Fruit fly (Drosophila melanogaster) whole organism, pupa: Measurements from ENCODE around the gene CG45095.

Experiments
- CG12605 ChIP-seq: fragments of 200-800 bp; sonication (Bioruptor generic); IDR thresholded peaks from 2 replicates; pipeline ENCODE4 v1.3.6; 2022; ENCODE audit warnings: missing biosample characterization, missing genetic modification characterization
- CG14655 ChIP-seq: fragments of 200-800 bp; sonication (Bioruptor generic); optimal IDR thresholded peaks from 3 replicates; lab custom pipeline; 2017; ENCODE audit warnings: mild to moderate bottlenecking, missing biosample characterization, missing genetic modification reagents, missing genetic modification characterization
- CG8301 ChIP-seq: fragments of 200-800 bp; sonication (Bioruptor generic); optimal IDR thresholded peaks from 2 replicates; lab custom pipeline; 2018; ENCODE audit warnings: missing biosample characterization, mild to moderate bottlenecking, missing genetic modification characterization
- D1 ChIP-seq: fragments of 200-800 bp; sonication (Bioruptor generic); optimal IDR thresholded peaks from 2 replicates; lab custom pipeline; 2018; ENCODE audit warnings: missing biosample characterization, mild to moderate bottlenecking, missing genetic modification characterization, moderate library complexity
- EcR ChIP-seq: fragments of 200-800 bp; sonication (Bioruptor generic); optimal IDR thresholded peaks from 3 replicates; lab custom pipeline; 2019; ENCODE audit warnings: missing biosample characterization, missing genetic modification characterization, mild to moderate bottlenecking, moderate library complexity, missing genetic modification reagents

DNA sequence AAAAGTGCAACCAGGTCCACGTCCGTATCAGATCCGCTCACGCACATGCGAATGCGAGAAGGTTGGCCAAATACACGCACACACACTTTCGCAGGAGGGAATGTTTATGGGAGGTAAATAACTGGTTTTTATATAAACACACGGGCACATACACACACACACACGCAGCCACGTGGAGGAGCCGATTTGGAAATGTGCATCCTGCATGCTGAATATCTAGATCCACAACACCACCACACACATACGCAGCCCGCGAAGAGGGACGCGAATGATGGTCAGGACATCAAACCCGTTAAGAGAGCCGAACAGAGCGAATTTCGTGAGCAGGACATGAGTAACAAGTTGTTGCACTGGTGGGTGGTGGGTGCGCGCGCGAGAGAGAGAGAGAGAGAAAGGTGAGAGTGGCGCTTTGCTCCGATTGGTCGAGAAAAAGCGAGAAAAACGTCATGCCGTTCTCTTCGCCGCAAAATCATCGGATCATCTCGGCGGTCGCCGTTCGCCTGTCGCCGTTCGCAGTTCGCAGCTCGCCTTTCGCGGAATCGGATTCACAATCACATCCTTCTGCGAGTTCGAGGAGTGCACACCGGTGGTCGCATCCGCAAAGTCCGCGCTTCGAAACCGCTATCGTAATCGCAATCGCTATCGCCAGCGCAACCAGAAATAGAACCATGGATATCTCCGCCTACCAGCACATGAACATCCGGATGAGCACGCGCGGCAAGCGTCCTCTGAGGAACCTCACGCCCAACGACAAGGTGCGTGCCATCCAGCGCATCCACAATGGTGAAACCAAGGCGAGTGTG lies 35.4 kb downstream of the CG45095 start, which contains the start of gene danr:
- TF ChIP-seq CG12605 (GFP tag; lab: Robert Waterston, UW) (peak; percentile 76), D1 (no peak), CG8301 (tag; lab: Kevin White, UChicago) (no peak), EcR (no peak), CG14655 (no peak)
